Fruit fly (Drosophila melanogaster) whole organism, embryonic: ENCODE data around the gene CG13403.

Experiments used
- Atf-2 ChIP-seq: fragments of 200-800 bp; sonication (Bioruptor generic); optimal IDR thresholded peaks from 2 replicates; lab custom pipeline; 2016; ENCODE audit warnings: missing biosample characterization, missing genetic modification characterization
- CG10321 ChIP-seq: fragments of 200-800 bp; sonication (Bioruptor generic); IDR thresholded peaks from 2 replicates; pipeline ENCODE4 v1.3.6; 2022; ENCODE audit warnings: missing biosample characterization, missing genetic modification characterization
- CG10543 ChIP-seq: fragments of 200-800 bp; sonication (Bioruptor generic); optimal IDR thresholded peaks from 3 replicates; lab custom pipeline; 2017; ENCODE audit warnings: missing biosample characterization, mild to moderate bottlenecking, missing genetic modification characterization, moderate library complexity
- CG11723 ChIP-seq: fragments of 200-800 bp; sonication (Bioruptor generic); optimal IDR thresholded peaks from 2 replicates; lab custom pipeline; 2017; ENCODE audit warnings: missing biosample characterization, mild to moderate bottlenecking, missing genetic modification characterization
- CG12744 ChIP-seq: fragments of 200-800 bp; sonication (Bioruptor generic); optimal IDR thresholded peaks from 2 replicates; lab custom pipeline; 2016; ENCODE audit warnings: missing biosample characterization, missing genetic modification characterization
- CG12769 ChIP-seq: fragments of 200-800 bp; sonication (Bioruptor generic); optimal IDR thresholded peaks from 2 replicates; lab custom pipeline; 2019; ENCODE audit warnings: missing biosample characterization, mild to moderate bottlenecking, missing genetic modification characterization, moderate library complexity
- CG13296 ChIP-seq: fragments of 200-800 bp; sonication (Bioruptor generic); optimal IDR thresholded peaks from 3 replicates; lab custom pipeline; 2018; ENCODE audit warnings: missing biosample characterization, mild to moderate bottlenecking, missing genetic modification characterization
- CG16779 ChIP-seq: fragments of 200-800 bp; sonication (Bioruptor generic); IDR thresholded peaks from 2 replicates; pipeline ENCODE4 v1.3.6; 2022; ENCODE audit warnings: missing biosample characterization, missing genetic modification characterization
- CG17385 ChIP-seq: fragments of 200-800 bp; sonication (Bioruptor generic); optimal IDR thresholded peaks from 3 replicates; lab custom pipeline; 2018; ENCODE audit warnings: missing biosample characterization, mild to moderate bottlenecking, missing genetic modification characterization
- CG1792 ChIP-seq: fragments of 200-800 bp; sonication (Bioruptor generic); optimal IDR thresholded peaks from 2 replicates; lab custom pipeline; 2016; ENCODE audit warnings: missing biosample characterization, missing genetic modification characterization
- CG31388 ChIP-seq: fragments of 200-800 bp; sonication (Bioruptor generic); optimal IDR thresholded peaks from 2 replicates; lab custom pipeline; 2016; ENCODE audit warnings: missing biosample characterization, missing genetic modification characterization
- CG31441 ChIP-seq: fragments of 200-800 bp; sonication (Bioruptor generic); IDR thresholded peaks from 2 replicates; pipeline ENCODE4 v1.3.6; 2022; ENCODE audit warnings: missing biosample characterization, missing genetic modification characterization
- CG3281 ChIP-seq: fragments of 200-800 bp; sonication (Bioruptor generic); optimal IDR thresholded peaks from 3 replicates; lab custom pipeline; 2017; ENCODE audit warnings: missing biosample characterization, mild to moderate bottlenecking, missing genetic modification characterization
- CG43689 ChIP-seq: fragments of 200-800 bp; sonication (Bioruptor generic); IDR thresholded peaks from 2 replicates; pipeline ENCODE4 v1.3.6; 2022; ENCODE audit warnings: missing biosample characterization, missing genetic modification characterization
- CG4707 ChIP-seq: fragments of 200-800 bp; sonication (Bioruptor generic); optimal IDR thresholded peaks from 2 replicates; lab custom pipeline; 2018; ENCODE audit warnings: missing biosample characterization, mild to moderate bottlenecking, missing genetic modification characterization, moderate library complexity
- CG9932 ChIP-seq: fragments of 200-800 bp; sonication (Bioruptor generic); IDR thresholded peaks from 2 replicates; pipeline ENCODE4 v1.3.6; 2022; ENCODE audit warnings: missing biosample characterization, missing genetic modification characterization
- Dfd ChIP-seq, 2 experiments: fragments of >200 bp; optimal IDR thresholded peaks; 2 replicates each; lab custom pipeline; 2017; ENCODE audit warnings: missing biosample characterization in 2 of 2, missing genetic modification characterization in 2 of 2
- Dip2 ChIP-seq: fragments of 200-800 bp; sonication (Bioruptor generic); IDR thresholded peaks from 2 replicates; pipeline ENCODE4 v1.3.6; 2022; ENCODE audit warnings: missing biosample characterization, missing genetic modification characterization
- Fer1 ChIP-seq: fragments of 200-800 bp; sonication (Bioruptor generic); optimal IDR thresholded peaks from 2 replicates; lab custom pipeline; 2017; ENCODE audit warnings: missing biosample characterization, mild to moderate bottlenecking, missing genetic modification characterization
- HLHmδ ChIP-seq: fragments of 200-800 bp; sonication (Bioruptor generic); optimal IDR thresholded peaks from 2 replicates; lab custom pipeline; 2018; ENCODE audit warnings: missing biosample characterization, mild to moderate bottlenecking, missing genetic modification characterization, moderate library complexity
- Hr3 ChIP-seq: fragments of 200-800 bp; sonication (Bioruptor generic); optimal IDR thresholded peaks from 3 replicates; lab custom pipeline; 2016; ENCODE audit warnings: missing biosample characterization, missing genetic modification characterization
- NC2β ChIP-seq: fragments of 200-800 bp; sonication (Bioruptor generic); optimal IDR thresholded peaks from 2 replicates; lab custom pipeline; 2016; ENCODE audit warnings: missing biosample characterization, missing genetic modification characterization
- Optix ChIP-seq: fragments of 200-800 bp; sonication (Bioruptor generic); IDR thresholded peaks from 3 replicates; pipeline ENCODE4 v1.3.6; 2022; ENCODE audit warnings: missing biosample characterization, missing genetic modification characterization
- Spps ChIP-seq: fragments of 200-800 bp; sonication (Bioruptor generic); optimal IDR thresholded peaks from 2 replicates; lab custom pipeline; 2018; ENCODE audit warnings: missing biosample characterization, mild to moderate bottlenecking, missing genetic modification characterization
- YL-1 ChIP-seq: fragments of 200-800 bp; sonication (Bioruptor generic); optimal IDR thresholded peaks from 3 replicates; lab custom pipeline; 2017; ENCODE audit warnings: missing biosample characterization, mild to moderate bottlenecking, missing genetic modification characterization
- al ChIP-seq: fragments of 200-800 bp; sonication (Bioruptor generic); IDR thresholded peaks from 2 replicates; pipeline ENCODE4 v1.3.6; 2022; ENCODE audit warnings: missing biosample characterization, missing genetic modification characterization
- ap ChIP-seq: fragments of 200-800 bp; sonication (Bioruptor generic); IDR thresholded peaks from 2 replicates; pipeline ENCODE4 v1.3.6; 2022; ENCODE audit warnings: missing biosample characterization, missing genetic modification characterization
- bcd ChIP-seq: fragments of 200-800 bp; sonication (Bioruptor generic); optimal IDR thresholded peaks from 2 replicates; lab custom pipeline; 2017; ENCODE audit warnings: missing biosample characterization, mild to moderate bottlenecking, missing genetic modification characterization
- bowl ChIP-seq: fragments of 200-800 bp; sonication (Bioruptor generic); IDR thresholded peaks from 2 replicates; pipeline ENCODE4 v1.3.6; 2022; ENCODE audit warnings: missing biosample characterization, missing genetic modification characterization
- br ChIP-seq: fragments of >200 bp; optimal IDR thresholded peaks from 2 replicates; lab custom pipeline; 2017
- chif ChIP-seq, 2 experiments: fragments of 200-800 bp; sonication (Bioruptor generic); optimal IDR thresholded peaks; 3 replicates each; lab custom pipeline; 2016; ENCODE audit warnings: missing biosample characterization in 2 of 2, missing genetic modification characterization in 2 of 2
- crp ChIP-seq, 2 experiments: fragments of 200-800 bp; sonication (Bioruptor generic); optimal IDR thresholded peaks; 2 replicates in 1 of 2; 3 replicates in 1 of 2; lab custom pipeline; 2017; ENCODE audit warnings: missing biosample characterization in 2 of 2, missing genetic modification characterization in 2 of 2, mild to moderate bottlenecking in 1 of 2, moderate library complexity in 1 of 2
- cwo ChIP-seq: fragments of 200-800 bp; sonication (Bioruptor generic); optimal IDR thresholded peaks from 3 replicates; lab custom pipeline; 2017; ENCODE audit warnings: missing biosample characterization, missing genetic modification characterization, mild to moderate bottlenecking, moderate library complexity, missing genetic modification reagents
- dpn ChIP-seq, 2 experiments: fragments of 200-800 bp; sonication (Bioruptor generic); optimal IDR thresholded peaks; 3 replicates each; lab custom pipeline; 2016; ENCODE audit warnings: missing biosample characterization in 2 of 2, missing genetic modification characterization in 2 of 2
- ems ChIP-seq: fragments of 200-800 bp; sonication (Bioruptor generic); optimal IDR thresholded peaks from 3 replicates; lab custom pipeline; 2016; ENCODE audit warnings: missing biosample characterization, missing genetic modification characterization
- fd3F ChIP-seq: fragments of 200-800 bp; sonication (Bioruptor generic); optimal IDR thresholded peaks from 2 replicates; lab custom pipeline; 2018; ENCODE audit warnings: missing biosample characterization, mild to moderate bottlenecking, missing genetic modification characterization, moderate library complexity
- ftz-f1 ChIP-seq: fragments of 200-800 bp; sonication (Bioruptor generic); optimal IDR thresholded peaks from 2 replicates; lab custom pipeline; 2016; ENCODE audit warnings: missing biosample characterization, missing genetic modification characterization
- gcm ChIP-seq: fragments of 200-800 bp; sonication (Bioruptor generic); optimal IDR thresholded peaks from 2 replicates; lab custom pipeline; 2019; ENCODE audit warnings: missing biosample characterization, mild to moderate bottlenecking, missing genetic modification characterization, moderate library complexity
- ham ChIP-seq: fragments of 200-800 bp; sonication (Bioruptor generic); IDR thresholded peaks from 2 replicates; pipeline ENCODE4 v1.3.6; 2022; ENCODE audit warnings: missing biosample characterization, missing genetic modification characterization
- kni ChIP-seq: fragments of 200-800 bp; sonication (Bioruptor generic); optimal IDR thresholded peaks from 3 replicates; lab custom pipeline; 2017; ENCODE audit warnings: mild to moderate bottlenecking, missing biosample characterization, missing genetic modification reagents, missing genetic modification characterization
- lab ChIP-seq: fragments of 200-800 bp; sonication (Bioruptor generic); optimal IDR thresholded peaks from 3 replicates; lab custom pipeline; 2017; ENCODE audit warnings: missing biosample characterization, missing genetic modification characterization, mild to moderate bottlenecking, moderate library complexity, missing genetic modification reagents
- lbe ChIP-seq: fragments of 200-800 bp; sonication (Bioruptor generic); optimal IDR thresholded peaks from 2 replicates; lab custom pipeline; 2016; ENCODE audit warnings: missing biosample characterization, mild to moderate bottlenecking, missing genetic modification characterization
- lola ChIP-seq, 3 experiments: fragments of >200 bp in 2 of 3; fragments of 200-800 bp in 1 of 3; sonication (Bioruptor generic) in 1 of 3; optimal IDR thresholded peaks; 2 replicates each; lab custom pipeline; 2017 to 2019; ENCODE audit warnings: missing biosample characterization in 3 of 3, missing genetic modification characterization in 3 of 3, mild to moderate bottlenecking in 1 of 3, moderate library complexity in 1 of 3
- peb ChIP-seq: fragments of 200-800 bp; sonication (Bioruptor generic); IDR thresholded peaks from 2 replicates; pipeline ENCODE4 v1.3.6; 2022; ENCODE audit warnings: missing biosample characterization, missing genetic modification characterization
- pros ChIP-seq: fragments of 200-800 bp; sonication (Bioruptor generic); optimal IDR thresholded peaks from 3 replicates; lab custom pipeline; 2019; ENCODE audit warnings: missing biosample characterization, mild to moderate bottlenecking, missing genetic modification characterization, moderate library complexity
- salm ChIP-seq: fragments of 200-800 bp; sonication (Bioruptor generic); optimal IDR thresholded peaks from 2 replicates; lab custom pipeline; 2018; ENCODE audit warnings: missing biosample characterization, mild to moderate bottlenecking, missing genetic modification characterization
- sens-2 ChIP-seq: fragments of 200-800 bp; sonication (Bioruptor generic); IDR thresholded peaks from 2 replicates; pipeline ENCODE4 v1.3.6; 2022; ENCODE audit warnings: missing biosample characterization, missing genetic modification characterization
- slbo ChIP-seq: fragments of 200-800 bp; sonication (Bioruptor generic); IDR thresholded peaks from 2 replicates; pipeline ENCODE4 v1.3.6; 2022; ENCODE audit warnings: missing biosample characterization, missing genetic modification characterization
- so ChIP-seq: fragments of 200-800 bp; sonication (Bioruptor generic); IDR thresholded peaks from 3 replicates; pipeline ENCODE4 v1.3.6; 2022; ENCODE audit warnings: missing biosample characterization, missing genetic modification characterization
- vvl ChIP-seq: fragments of 200-800 bp; sonication (Bioruptor generic); IDR thresholded peaks from 2 replicates; pipeline ENCODE4 v1.3.6; 2022; ENCODE audit warnings: missing biosample characterization, missing genetic modification characterization

Gene CG13403

dm6 chrX:14191918-14192317, at the start of gene CG13403:
Gene CG13403, minus strand, starts transcription at chrX:14192018.
- TF ChIP-seq sens-2 (GFP tag; lab: Robert Waterston, UW) (no peak), so (no peak), cwo (no peak), br (lab: Kevin White, UChicago) (no peak), ftz-f1 (no peak), CG12769 (no peak), CG31388 (no peak), NC2β (GFP tag; lab: Kevin White, UChicago) (no peak), CG10321 (GFP tag; lab: Robert Waterston, UW) (no peak), HLHmδ (GFP tag; lab: Kevin White, UChicago) (no peak), YL-1 (GFP tag; lab: Kevin White, UChicago) (no peak)

- TF ChIP-seq CG16779 (peak; percentile 91), fd3F (peak; percentile 85), bowl (GFP tag; lab: Robert Waterston, UW) (peak; percentile 65), Dfd (GFP tag; optimal IDR thresholded peaks at IDR 0.05; lab: Kevin White, UChicago) (no peak), dpn (GFP tag; optimal IDR thresholded peaks at IDR 0.05; lab: Kevin White, UChicago) (peak; percentile 92), lbe (GFP tag; lab: Kevin White, UChicago) (peak; percentile 62), Spps (tag; lab: Kevin White, UChicago) (peak; percentile 73), slbo (peak; percentile 96), salm (peak; percentile 69), CG1792 (peak; percentile 99), CG31441 (GFP tag; lab: Robert Waterston, UW) (peak; percentile 87), CG13296 (GFP tag; lab: Kevin White, UChicago) (peak; percentile 84), CG4707 (GFP tag; lab: Kevin White, UChicago) (peak; percentile 60), Atf-2 (peak; percentile 88), lola (GFP tag; optimal IDR thresholded peaks at IDR 0.05; lab: Kevin White, UChicago) (peak in 1 of 3 experiments; percentile 95), kni (GFP tag; lab: Kevin White, UChicago) (peak; percentile 74), ems (GFP tag; lab: Kevin White, UChicago) (peak; percentile 90), CG3281 (GFP tag; lab: Kevin White, UChicago) (peak; percentile 89), CG9932 (GFP tag; lab: Robert Waterston, UW) (peak; percentile 94), CG43689 (GFP tag; lab: Robert Waterston, UW) (peak; percentile 78), bcd (GFP tag; lab: Kevin White, UChicago) (peak; percentile 93), peb (GFP tag; lab: Robert Waterston, UW) (peak; percentile 79), CG10543 (GFP tag; lab: Kevin White, UChicago) (peak; percentile 89), ham (peak; percentile 56; the same call in 1 of the 2 replicates), al (GFP tag; lab: Robert Waterston, UW) (peak; percentile 81), Hr3 (GFP tag; lab: Kevin White, UChicago) (peak; percentile 94), so (peak; percentile 88), Optix (GFP tag; lab: Robert Waterston, UW) (peak; percentile 91), pros (GFP tag; lab: Kevin White, UChicago) (no peak), lab (GFP tag; lab: Kevin White, UChicago) (peak; percentile 92), CG17385 (GFP tag; lab: Kevin White, UChicago) (peak; percentile 81), chif (GFP tag; optimal IDR thresholded peaks at IDR 0.05; lab: Kevin White, UChicago) (peak; percentile 92 to 95), Dip2 (GFP tag; lab: Robert Waterston, UW) (0 out of 2 replicates have a peak, but pooled peaks have one; percentile 15), ap (GFP tag; lab: Robert Waterston, UW) (peak; percentile 91), CG12744 (GFP tag; lab: Kevin White, UChicago) (peak; percentile 87), gcm (GFP tag; lab: Kevin White, UChicago) (peak; percentile 72), CG11723 (peak; percentile 89), crp (GFP tag; optimal IDR thresholded peaks at IDR 0.05; lab: Kevin White, UChicago) (peak; percentile 7 to 77), vvl (peak; percentile 94), Fer1 (GFP tag; lab: Kevin White, UChicago) (peak; percentile 88)
Measured at dm6 chrX:14237873-14238394, 46.1 kb upstream of the CG13403 start, which contains the start of the genes Fbxl4 and Dus2. Gene Fbxl4, minus strand, starts transcription at chrX:14237923. Gene Dus2, plus strand, starts transcription at chrX:14237988.
